Fruit fly (Drosophila melanogaster): ENCODE measurements around the gene Fhos.

Fhos gene

DNA sequence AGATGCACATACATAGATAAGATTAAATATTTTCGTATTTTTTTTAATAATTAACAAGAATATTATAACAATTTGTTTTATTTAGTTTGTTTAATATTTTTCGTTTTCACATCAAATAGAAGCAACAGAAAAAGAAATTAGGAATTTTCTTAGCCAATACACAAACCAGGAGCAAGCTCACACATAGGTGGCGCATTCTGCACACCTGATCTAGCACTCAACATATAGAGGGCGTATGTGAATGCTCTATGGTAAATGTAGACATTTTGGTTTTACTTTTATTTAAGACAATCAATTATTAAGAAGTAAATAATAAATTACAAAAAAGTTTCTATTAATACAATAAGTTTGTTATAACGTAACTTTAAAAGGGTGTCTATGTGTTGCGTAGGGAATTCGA is 4.6 kb upstream of the Fhos start (continued):
- no peak for TF ChIP-seq pan (optimal IDR thresholded peaks at IDR 0.05)
- no peak for TF ChIP-seq pan (GFP tag; optimal IDR thresholded peaks at IDR 0.05 in 1 of 2, IDR thresholded peaks at IDR 0.05 in 1 of 2)
- no peak for TF ChIP-seq scrt (GFP tag; optimal IDR thresholded peaks at IDR 0.05)
- TF ChIP-seq Eip74EF (GFP tag; optimal IDR thresholded peaks at IDR 0.05), result no peak
- no peak for TF ChIP-seq fru (optimal IDR thresholded peaks at IDR 0.05)
- TF ChIP-seq chinmo (GFP tag; IDR thresholded peaks at IDR 0.05; ENCODE audit: partially characterized antibody), result no peak
- TF ChIP-seq CG10431 (GFP tag; optimal IDR thresholded peaks at IDR 0.05), result no peak
- TF ChIP-seq hkb (optimal IDR thresholded peaks at IDR 0.05), result no peak
- TF ChIP-seq hkb (GFP tag; IDR thresholded peaks at IDR 0.05), result no peak
- TF ChIP-seq Awh (GFP tag; IDR thresholded peaks at IDR 0.05), result no peak
- TF ChIP-seq Drgx (GFP tag; IDR thresholded peaks at IDR 0.05), result no peak
- TF ChIP-seq Hmx (GFP tag; optimal IDR thresholded peaks at IDR 0.05), result no peak
- no peak for TF ChIP-seq Stat92E (GFP tag; optimal IDR thresholded peaks at IDR 0.05)
- no peak for TF ChIP-seq br (optimal IDR thresholded peaks at IDR 0.05)
- peak; percentile 75 for TF ChIP-seq CG42726 (GFP tag; IDR thresholded peaks at IDR 0.05; ENCODE audit: partially characterized antibody)
- no peak for TF ChIP-seq CG4328 (GFP tag; optimal IDR thresholded peaks at IDR 0.05)
- no peak for TF ChIP-seq gro (GFP tag; optimal IDR thresholded peaks at IDR 0.05)
- TF ChIP-seq Elba2 (GFP tag; optimal IDR thresholded peaks at IDR 0.05), result no peak
- no peak; the same call in 2 of the 3 replicates for TF ChIP-seq tgo (GFP tag; IDR thresholded peaks at IDR 0.05)
- TF ChIP-seq grn (GFP tag; optimal IDR thresholded peaks at IDR 0.05), result no peak
- TF ChIP-seq B-H2 (GFP tag; optimal IDR thresholded peaks at IDR 0.05), result no peak
- TF ChIP-seq knrl (GFP tag; IDR thresholded peaks at IDR 0.05; ENCODE audit: partially characterized antibody), result peak; percentile 51; the same call in 1 of the 3 replicates
- peak; percentile 5 to 42 for TF ChIP-seq dpn (GFP tag; optimal IDR thresholded peaks at IDR 0.05)
- TF ChIP-seq CG6854 (GFP tag; optimal IDR thresholded peaks at IDR 0.05), result no peak
- TF ChIP-seq CG31365 (tag; optimal IDR thresholded peaks at IDR 0.05), result no peak
- TF ChIP-seq ERR (GFP tag; optimal IDR thresholded peaks at IDR 0.05), result no peak
- no peak for TF ChIP-seq CG12299 (tag; optimal IDR thresholded peaks at IDR 0.05)
- no peak for TF ChIP-seq Deaf1 (tag; optimal IDR thresholded peaks at IDR 0.05)
- no peak for TF ChIP-seq gcm (GFP tag; optimal IDR thresholded peaks at IDR 0.05)
- TF ChIP-seq CG14860 (GFP tag; IDR thresholded peaks at IDR 0.05; ENCODE audit: partially characterized antibody), result no peak
- no peak for TF ChIP-seq sim (GFP tag; IDR thresholded peaks at IDR 0.05)
- TF ChIP-seq ab (GFP tag; optimal IDR thresholded peaks at IDR 0.05), result no peak
- no peak for TF ChIP-seq cas (GFP tag; IDR thresholded peaks at IDR 0.05)
- peak; percentile 51 for TF ChIP-seq phol (tag; optimal IDR thresholded peaks at IDR 0.05)
- TF ChIP-seq CG10209 (GFP tag; optimal IDR thresholded peaks at IDR 0.05), result no peak
- TF ChIP-seq CG8359 (GFP tag; optimal IDR thresholded peaks at IDR 0.05; ENCODE audit: borderline replicate concordance), result no peak
- TF ChIP-seq CG18262 (tag; optimal IDR thresholded peaks at IDR 0.05), result no peak
- no peak for TF ChIP-seq CG2678 (tag; optimal IDR thresholded peaks at IDR 0.05)
- TF ChIP-seq CG8281 (tag; optimal IDR thresholded peaks at IDR 0.05), result no peak
- no peak for TF ChIP-seq CG10462 (GFP tag; optimal IDR thresholded peaks at IDR 0.05)
- TF ChIP-seq PHDP (tag; optimal IDR thresholded peaks at IDR 0.05), result no peak
- TF ChIP-seq CG17385 (GFP tag; optimal IDR thresholded peaks at IDR 0.05), result no peak
- no peak for TF ChIP-seq Dfd (GFP tag; optimal IDR thresholded peaks at IDR 0.05)
- peak; percentile 23 for TF ChIP-seq CoRest (tag; optimal IDR thresholded peaks at IDR 0.05)
- TF ChIP-seq CG8388 (GFP tag; optimal IDR thresholded peaks at IDR 0.05), result no peak
- no peak for TF ChIP-seq MBD-R2 (GFP tag; IDR thresholded peaks at IDR 0.05)
- TF ChIP-seq CG4854 (GFP tag; optimal IDR thresholded peaks at IDR 0.05), result no peak
- TF ChIP-seq CG15696 (tag; optimal IDR thresholded peaks at IDR 0.05), result peak; percentile 49
- no peak for TF ChIP-seq bowl (GFP tag; IDR thresholded peaks at IDR 0.05)
- TF ChIP-seq p53 (GFP tag; optimal IDR thresholded peaks at IDR 0.05), result no peak
- no peak for TF ChIP-seq CG6813 (GFP tag; optimal IDR thresholded peaks at IDR 0.05)
- no peak for TF ChIP-seq slou (GFP tag; optimal IDR thresholded peaks at IDR 0.05)

Data from whole organism, embryonic.